Worm (Caenorhabditis elegans) whole organism, L3 larva: ENCODE results near the gene rla-2.

Experiments
- R02D3.7 ChIP-seq: fragments of 150-350 bp; optimal IDR thresholded peaks from 2 replicates; lab custom pipeline; 2014; ENCODE audit warnings: missing biosample characterization, missing genetic modification characterization
- ZK546.5 ChIP-seq: sonication (generic microtip); optimal IDR thresholded peaks from 2 replicates; lab custom pipeline; 2017; ENCODE audit warnings: missing biosample characterization, missing genetic modification characterization
- aly-2 ChIP-seq: fragments of 150-350 bp; optimal IDR thresholded peaks from 2 replicates; lab custom pipeline; 2014; ENCODE audit warnings: missing biosample characterization, missing genetic modification characterization
- ama-1 ChIP-seq: fragments of 150-350 bp; optimal IDR thresholded peaks from 2 replicates; lab custom pipeline; 2018
- ceh-16 ChIP-seq: sonication (generic microtip); optimal IDR thresholded peaks from 2 replicates; lab custom pipeline; 2017; ENCODE audit warnings: missing biosample characterization, missing genetic modification characterization
- ceh-28 ChIP-seq: fragments of 150-350 bp; optimal IDR thresholded peaks from 2 replicates; lab custom pipeline; 2014; ENCODE audit warnings: missing biosample characterization, missing genetic modification reagents, missing genetic modification characterization
- ceh-82 ChIP-seq: fragments of 150-350 bp; optimal IDR thresholded peaks from 2 replicates; lab custom pipeline; 2014; ENCODE audit warnings: missing biosample characterization, missing genetic modification characterization
- ceh-9 ChIP-seq: sonication (generic microtip); optimal IDR thresholded peaks from 2 replicates; lab custom pipeline; 2018; ENCODE audit warnings: missing biosample characterization, missing genetic modification characterization
- daf-12 ChIP-seq: fragments of 150-350 bp; optimal IDR thresholded peaks from 2 replicates; lab custom pipeline; 2014; ENCODE audit warnings: missing biosample characterization, missing genetic modification reagents, missing genetic modification characterization
- egl-27 ChIP-seq: sonication (generic microtip); optimal IDR thresholded peaks from 4 replicates; lab custom pipeline; 2017; ENCODE audit warnings: missing biosample characterization, missing genetic modification reagents, missing genetic modification characterization
- egl-5 ChIP-seq: fragments of 150-350 bp; optimal IDR thresholded peaks from 2 replicates; lab custom pipeline; 2017; ENCODE audit warnings: missing biosample characterization, missing genetic modification reagents, missing genetic modification characterization, inconsistent platforms
- elt-1 ChIP-seq: fragments of 150-350 bp; optimal IDR thresholded peaks from 2 replicates; lab custom pipeline; 2014; ENCODE audit warnings: missing biosample characterization, missing genetic modification characterization
- elt-2 ChIP-seq: sonication (generic microtip); optimal IDR thresholded peaks from 2 replicates; lab custom pipeline; 2016; ENCODE audit warnings: missing genetic modification reagents, mild to moderate bottlenecking, missing genetic modification characterization, missing compliant biosample characterization
- elt-3 ChIP-seq, 3 experiments: fragments of 150-350 bp in 1 of 3; sonication (generic microtip) in 2 of 3; optimal IDR thresholded peaks; 2 replicates in 2 of 3; 4 replicates in 1 of 3; lab custom pipeline; 2014 to 2017; ENCODE audit warnings: missing biosample characterization in 3 of 3, missing genetic modification characterization in 3 of 3
- eor-1 ChIP-seq, 2 experiments: fragments of 150-350 bp; optimal IDR thresholded peaks; 2 replicates each; lab custom pipeline; 2014 to 2018; ENCODE audit warnings: missing biosample characterization in 2 of 2, missing genetic modification characterization in 2 of 2
- fkh-10 ChIP-seq: sonication (generic microtip); optimal IDR thresholded peaks from 2 replicates; lab custom pipeline; 2017; ENCODE audit warnings: missing biosample characterization, missing genetic modification reagents, missing genetic modification characterization
- fkh-2 ChIP-seq: fragments of 150-350 bp; optimal IDR thresholded peaks from 2 replicates; lab custom pipeline; 2014; ENCODE audit warnings: missing biosample characterization, missing genetic modification reagents, missing genetic modification characterization
- fos-1 ChIP-seq: fragments of 150-350 bp; optimal IDR thresholded peaks from 2 replicates; lab custom pipeline; 2014; ENCODE audit warnings: missing biosample characterization, missing genetic modification characterization
- hmg-11 ChIP-seq: sonication (generic microtip); optimal IDR thresholded peaks from 2 replicates; lab custom pipeline; 2016; ENCODE audit warnings: missing genetic modification characterization, missing compliant biosample characterization
- jun-1 ChIP-seq: fragments of 150-350 bp; optimal IDR thresholded peaks from 2 replicates; lab custom pipeline; 2014; ENCODE audit warnings: missing biosample characterization, missing genetic modification reagents, missing genetic modification characterization
- lin-15B ChIP-seq: fragments of 150-350 bp; optimal IDR thresholded peaks from 2 replicates; lab custom pipeline; 2014; ENCODE audit warnings: missing biosample characterization, missing genetic modification characterization
- lin-39 ChIP-seq: fragments of 150-350 bp; optimal IDR thresholded peaks from 2 replicates; lab custom pipeline; 2018; ENCODE audit warnings: missing biosample characterization, missing genetic modification reagents, missing genetic modification characterization
- lsy-12 ChIP-seq: sonication (generic microtip); optimal IDR thresholded peaks from 2 replicates; lab custom pipeline; 2016; ENCODE audit warnings: mild to moderate bottlenecking, missing genetic modification characterization, missing compliant biosample characterization
- mdl-1 ChIP-seq: fragments of 150-350 bp; optimal IDR thresholded peaks from 2 replicates; lab custom pipeline; 2014; ENCODE audit warnings: missing biosample characterization, missing genetic modification characterization
- mml-1 ChIP-seq: fragments of 150-350 bp; sonication (generic microtip); optimal IDR thresholded peaks from 3 replicates; lab custom pipeline; 2014; ENCODE audit warnings: missing biosample characterization, missing genetic modification characterization
- nfya-1 ChIP-seq: sonication (generic microtip); optimal IDR thresholded peaks from 2 replicates; lab custom pipeline; 2017; ENCODE audit warnings: missing genetic modification characterization, mild to moderate bottlenecking, missing compliant biosample characterization, antibody characterized with exemption, moderate library complexity; ENCODE audit not compliant: insufficient read depth
- nhr-11 ChIP-seq: fragments of 150-350 bp; optimal IDR thresholded peaks from 2 replicates; lab custom pipeline; 2014; ENCODE audit warnings: missing biosample characterization, missing genetic modification characterization
- nhr-12 ChIP-seq: fragments of 150-350 bp; optimal IDR thresholded peaks from 2 replicates; lab custom pipeline; 2014; ENCODE audit warnings: missing biosample characterization, missing genetic modification characterization
- nhr-23 ChIP-seq: fragments of 150-350 bp; optimal IDR thresholded peaks from 2 replicates; lab custom pipeline; 2014; ENCODE audit warnings: missing biosample characterization, missing genetic modification reagents, missing genetic modification characterization
- nhr-237 ChIP-seq: fragments of 150-350 bp; optimal IDR thresholded peaks from 2 replicates; lab custom pipeline; 2014; ENCODE audit warnings: missing biosample characterization, missing genetic modification characterization
- nhr-25 ChIP-seq: sonication (generic microtip); optimal IDR thresholded peaks from 2 replicates; lab custom pipeline; 2017; ENCODE audit warnings: missing biosample characterization, missing genetic modification characterization
- nhr-28 ChIP-seq: fragments of 150-350 bp; optimal IDR thresholded peaks from 2 replicates; lab custom pipeline; 2014; ENCODE audit warnings: missing biosample characterization, missing genetic modification characterization
- nhr-43 ChIP-seq: sonication (generic microtip); optimal IDR thresholded peaks from 2 replicates; lab custom pipeline; 2016; ENCODE audit warnings: mild to moderate bottlenecking, missing genetic modification characterization, missing compliant biosample characterization; ENCODE audit not compliant: poor library complexity, severe bottlenecking
- nhr-67 ChIP-seq: fragments of 150-350 bp; optimal IDR thresholded peaks from 2 replicates; lab custom pipeline; 2014; ENCODE audit warnings: missing biosample characterization, missing genetic modification characterization
- nhr-76 ChIP-seq: fragments of 150-350 bp; sonication (generic microtip); optimal IDR thresholded peaks from 5 replicates; lab custom pipeline; 2014; ENCODE audit warnings: missing biosample characterization, missing genetic modification characterization
- nhr-77 ChIP-seq: fragments of 150-350 bp; optimal IDR thresholded peaks from 2 replicates; lab custom pipeline; 2014; ENCODE audit warnings: missing biosample characterization, missing genetic modification characterization
- pha-4 ChIP-seq: fragments of 150-350 bp; optimal IDR thresholded peaks from 2 replicates; lab custom pipeline; 2014; ENCODE audit warnings: missing biosample characterization, missing genetic modification reagents, missing genetic modification characterization
- pqm-1 ChIP-seq: fragments of 150-350 bp; optimal IDR thresholded peaks from 2 replicates; lab custom pipeline; 2017; ENCODE audit warnings: missing biosample characterization, missing genetic modification characterization, inconsistent platforms
- sea-2 ChIP-seq: fragments of 150-350 bp; sonication (generic microtip); optimal IDR thresholded peaks from 4 replicates; lab custom pipeline; 2014; ENCODE audit warnings: missing biosample characterization, missing genetic modification reagents, missing genetic modification characterization
- skn-1 ChIP-seq: fragments of 150-350 bp; optimal IDR thresholded peaks from 2 replicates; lab custom pipeline; 2014; ENCODE audit warnings: missing biosample characterization, missing genetic modification characterization
- snpc-4 ChIP-seq: fragments of 150-350 bp; optimal IDR thresholded peaks from 2 replicates; lab custom pipeline; 2014; ENCODE audit warnings: missing biosample characterization, missing genetic modification characterization
- tbx-2 ChIP-seq: sonication (generic microtip); optimal IDR thresholded peaks from 2 replicates; lab custom pipeline; 2016; ENCODE audit warnings: mild to moderate bottlenecking, missing genetic modification characterization, missing compliant biosample characterization
- unc-39 ChIP-seq: sonication (generic microtip); optimal IDR thresholded peaks from 4 replicates; lab custom pipeline; 2017; ENCODE audit warnings: missing biosample characterization, missing genetic modification characterization
- unc-62 ChIP-seq: fragments of 150-350 bp; sonication (generic microtip); optimal IDR thresholded peaks from 4 replicates; lab custom pipeline; 2014; ENCODE audit warnings: missing biosample characterization, missing genetic modification reagents, missing genetic modification characterization
- zag-1 ChIP-seq: fragments of 150-350 bp; optimal IDR thresholded peaks from 2 replicates; lab custom pipeline; 2014; ENCODE audit warnings: missing biosample characterization, missing genetic modification characterization
- ztf-11 ChIP-seq: fragments of 150-350 bp; optimal IDR thresholded peaks from 2 replicates; lab custom pipeline; 2014; ENCODE audit warnings: missing biosample characterization, missing genetic modification characterization
- ztf-4 ChIP-seq: fragments of 150-350 bp; optimal IDR thresholded peaks from 2 replicates; lab custom pipeline; 2014; ENCODE audit warnings: missing biosample characterization, missing genetic modification characterization

The rla-2 gene

ce11 chrIV:13370235-13370739 lies at the start of gene rla-2, which contains the start of the genes popl-7 and Y62E10A.24:
rla-2 (minus strand) TSS chrIV:13370285.
popl-7 (plus strand) TSS chrIV:13370689.
Y62E10A.24 (plus strand) TSS chrIV:13370710.
- TF ChIP-seq nhr-237 (no peak), snpc-4 (tag; lab: Kevin White, UChicago) (no peak), nhr-76 (no peak), eor-1 (tag; optimal IDR thresholded peaks at IDR 0.05; lab: Kevin White, UChicago) (no peak), lin-39 (no peak), daf-12 (tag; lab: Kevin White, UChicago) (no peak), ZK546.5 (tag; lab: Kevin White, UChicago) (no peak), nhr-11 (tag; lab: Kevin White, UChicago) (no peak), mml-1 (tag; lab: Kevin White, UChicago) (no peak), pha-4 (tag; lab: Kevin White, UChicago) (peak; percentile 42), mdl-1 (tag; lab: Kevin White, UChicago) (no peak), ceh-28 (no peak), ceh-9 (no peak), nfya-1 (tag; lab: Kevin White, UChicago) (peak; percentile 72), lsy-12 (tag; lab: Kevin White, UChicago) (no peak), aly-2 (tag; lab: Kevin White, UChicago) (no peak), fos-1 (no peak), elt-3 (tag; optimal IDR thresholded peaks at IDR 0.05; lab: Kevin White, UChicago) (no peak), sea-2 (GFP tag; lab: Kevin White, UChicago) (no peak), nhr-23 (peak; percentile 28), nhr-43 (tag; lab: Kevin White, UChicago) (no peak), ceh-82 (tag; lab: Kevin White, UChicago) (no peak), fkh-2 (tag; lab: Kevin White, UChicago) (no peak), nhr-28 (no peak), jun-1 (tag; lab: Kevin White, UChicago) (no peak), skn-1 (tag; lab: Kevin White, UChicago) (no peak), ztf-4 (tag; lab: Kevin White, UChicago) (no peak), zag-1 (no peak), elt-1 (tag; lab: Kevin White, UChicago) (no peak), unc-62 (GFP tag; lab: Kevin White, UChicago) (no peak), ceh-16 (tag; lab: Kevin White, UChicago) (no peak), R02D3.7 (no peak), ama-1 (no peak), lin-15B (peak; percentile 36), nhr-67 (tag; lab: Kevin White, UChicago) (no peak), egl-27 (tag; lab: Kevin White, UChicago) (no peak), unc-39 (tag; lab: Kevin White, UChicago) (no peak), egl-5 (tag; lab: Kevin White, UChicago) (no peak), pqm-1 (tag; lab: Kevin White, UChicago) (no peak), fkh-10 (no peak), hmg-11 (peak; percentile 54), ztf-11 (tag; lab: Kevin White, UChicago) (no peak), tbx-2 (tag; lab: Kevin White, UChicago) (no peak), nhr-25 (tag; lab: Kevin White, UChicago) (no peak), nhr-12 (no peak), nhr-77 (tag; lab: Kevin White, UChicago) (no peak), elt-2 (tag; lab: Kevin White, UChicago) (peak; percentile 6)
